Fruit fly (Drosophila melanogaster) whole organism, adult: ENCODE measurements around the gene fau.

Source experiments
- CG11617 ChIP-seq: fragments of 200-800 bp; sonication (Bioruptor generic); optimal IDR thresholded peaks from 2 replicates; lab custom pipeline; 2017; ENCODE audit warnings: mild to moderate bottlenecking, missing biosample characterization, missing genetic modification reagents, missing genetic modification characterization
- CG12768 ChIP-seq: fragments of 200-800 bp; sonication (Bioruptor generic); optimal IDR thresholded peaks from 2 replicates; lab custom pipeline; 2017; ENCODE audit warnings: missing biosample characterization, missing genetic modification characterization, mild to moderate bottlenecking, moderate library complexity, missing genetic modification reagents
- CG14711 ChIP-seq: fragments of 200-800 bp; sonication (Bioruptor generic); optimal IDR thresholded peaks from 2 replicates; lab custom pipeline; 2018; ENCODE audit warnings: missing biosample characterization, mild to moderate bottlenecking, missing genetic modification characterization, moderate library complexity
- CG1620 ChIP-seq: fragments of 200-800 bp; sonication (Bioruptor generic); optimal IDR thresholded peaks from 2 replicates; lab custom pipeline; 2016; ENCODE audit warnings: missing biosample characterization, missing genetic modification characterization
- CG33017 ChIP-seq: fragments of 200-800 bp; sonication (Bioruptor generic); optimal IDR thresholded peaks from 2 replicates; lab custom pipeline; 2018; ENCODE audit warnings: missing biosample characterization, mild to moderate bottlenecking, missing genetic modification characterization, moderate library complexity
- CG5204 ChIP-seq: fragments of 200-800 bp; sonication (Bioruptor generic); optimal IDR thresholded peaks from 2 replicates; lab custom pipeline; 2016; ENCODE audit warnings: missing biosample characterization, missing genetic modification characterization
- CG7045 ChIP-seq: fragments of 200-800 bp; sonication (Bioruptor generic); optimal IDR thresholded peaks from 2 replicates; lab custom pipeline; 2017; ENCODE audit warnings: missing biosample characterization, mild to moderate bottlenecking, missing genetic modification characterization
- CG7101 ChIP-seq: fragments of 200-800 bp; sonication (Bioruptor generic); optimal IDR thresholded peaks from 2 replicates; lab custom pipeline; 2018; ENCODE audit warnings: missing biosample characterization, mild to moderate bottlenecking, missing genetic modification characterization, moderate library complexity
- Clk ChIP-seq: fragments of 200-800 bp; sonication (Bioruptor generic); optimal IDR thresholded peaks from 2 replicates; lab custom pipeline; 2017; ENCODE audit warnings: missing biosample characterization, missing genetic modification characterization
- Crg-1 ChIP-seq: fragments of 200-800 bp; sonication (Bioruptor generic); optimal IDR thresholded peaks from 2 replicates; lab custom pipeline; 2016; ENCODE audit warnings: missing biosample characterization, missing genetic modification characterization
- Hr96 ChIP-seq: fragments of 200-800 bp; sonication (Bioruptor generic); optimal IDR thresholded peaks from 2 replicates; lab custom pipeline; 2016; ENCODE audit warnings: missing biosample characterization, missing genetic modification characterization
- Mnt ChIP-seq: fragments of 200-800 bp; sonication (Bioruptor generic); optimal IDR thresholded peaks from 2 replicates; lab custom pipeline; 2016; ENCODE audit warnings: missing biosample characterization, mild to moderate bottlenecking, missing genetic modification characterization
- bab1 ChIP-seq: fragments of 200-800 bp; sonication (Bioruptor generic); optimal IDR thresholded peaks from 3 replicates; lab custom pipeline; 2019; ENCODE audit warnings: missing biosample characterization, mild to moderate bottlenecking, missing genetic modification characterization, moderate library complexity
- cic ChIP-seq: fragments of 200-800 bp; sonication (Bioruptor generic); optimal IDR thresholded peaks from 2 replicates; lab custom pipeline; 2017; ENCODE audit warnings: missing biosample characterization, mild to moderate bottlenecking, missing genetic modification characterization, moderate library complexity
- cnc ChIP-seq, 2 experiments: fragments of >200 bp; optimal IDR thresholded peaks; 2 replicates each; lab custom pipeline; 2017
- kay ChIP-seq: fragments of 200-800 bp; sonication (Bioruptor generic); peaks from one replicate; lab custom pipeline; 2016; ENCODE audit warnings: missing biosample characterization, missing genetic modification characterization, borderline replicate concordance
- ovo ChIP-seq: fragments of 200-800 bp; sonication (Bioruptor generic); optimal IDR thresholded peaks from 2 replicates; lab custom pipeline; 2016; ENCODE audit warnings: missing biosample characterization, missing genetic modification characterization
- pad ChIP-seq: fragments of 200-800 bp; sonication (Bioruptor generic); optimal IDR thresholded peaks from 3 replicates; lab custom pipeline; 2017; ENCODE audit warnings: missing biosample characterization, missing genetic modification characterization, mild to moderate bottlenecking, moderate library complexity, missing genetic modification reagents
- tj ChIP-seq: fragments of 200-800 bp; sonication (Bioruptor generic); optimal IDR thresholded peaks from 3 replicates; lab custom pipeline; 2017; ENCODE audit warnings: missing biosample characterization, mild to moderate bottlenecking, missing genetic modification characterization, moderate library complexity
- toe ChIP-seq: fragments of 200-800 bp; sonication (Bioruptor generic); optimal IDR thresholded peaks from 2 replicates; lab custom pipeline; 2016; ENCODE audit warnings: missing biosample characterization, missing genetic modification characterization

fau gene

dm6 chr3R:10775246-10775645 lies 1.9 kb downstream of the fau start:
- TF ChIP-seq CG7101 (tag; lab: Kevin White, UChicago) (no peak), pad (GFP tag; lab: Kevin White, UChicago) (no peak), kay (GFP tag; lab: Kevin White, UChicago) (no peak), CG11617 (GFP tag; lab: Kevin White, UChicago) (no peak), toe (GFP tag; lab: Kevin White, UChicago) (no peak), cic (GFP tag; lab: Kevin White, UChicago) (no peak), CG12768 (no peak)

DNA sequence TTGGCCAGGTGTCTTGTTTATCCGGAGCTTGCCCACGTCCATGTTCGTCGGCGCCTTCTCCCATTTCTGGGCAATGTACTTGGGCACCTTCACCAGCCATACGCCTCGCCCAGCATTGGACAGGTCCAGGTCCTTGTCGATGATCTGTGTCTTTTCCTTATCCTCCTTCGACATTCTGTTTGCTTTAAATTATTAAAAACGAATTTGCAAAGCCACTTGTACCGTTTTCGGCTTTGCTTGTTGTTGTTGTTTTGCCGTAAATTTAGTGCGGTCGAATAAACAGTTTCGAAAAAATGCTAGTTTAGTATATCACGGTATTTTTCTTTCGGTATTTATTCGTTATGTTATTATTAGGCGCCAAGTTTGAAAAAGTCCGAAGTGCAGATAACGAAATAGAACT lies 9.6 kb downstream of the fau start, which contains the start of gene TfIIFbeta:
TSS of gene TfIIFbeta (minus strand) at position 279 of the 400 bp plus-strand sequence.
- TF ChIP-seq toe (GFP tag; lab: Kevin White, UChicago) (no peak), bab1 (GFP tag; lab: Kevin White, UChicago) (no peak), cnc (optimal IDR thresholded peaks at IDR 0.05; lab: Kevin White, UChicago) (no peak), pad (GFP tag; lab: Kevin White, UChicago) (no peak), cic (GFP tag; lab: Kevin White, UChicago) (no peak), Hr96 (GFP tag; lab: Kevin White, UChicago) (no peak)

DNA sequence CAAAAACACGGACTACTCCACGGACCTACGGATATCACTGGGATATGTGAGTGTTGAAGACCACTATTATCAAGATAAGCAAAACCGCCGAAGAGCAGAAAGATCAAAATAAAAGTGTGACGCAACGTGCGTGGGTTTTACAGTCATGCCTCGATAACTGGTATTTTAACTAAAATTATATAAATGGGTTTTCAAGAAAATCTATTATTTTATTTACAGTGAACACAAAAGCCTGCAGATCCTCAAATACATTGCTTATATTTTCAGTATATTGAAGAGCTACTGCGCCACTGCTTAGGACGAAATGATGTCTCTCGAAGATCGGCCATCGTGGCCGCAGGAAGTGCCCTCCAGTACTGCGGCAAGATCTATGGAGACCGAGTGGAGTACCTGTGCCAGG lies 15.2 kb downstream of the fau start:
- TF ChIP-seq CG1620 (GFP tag; lab: Kevin White, UChicago) = no peak
- TF ChIP-seq toe (GFP tag; lab: Kevin White, UChicago) = no peak
- TF ChIP-seq CG11617 (GFP tag; lab: Kevin White, UChicago) = no peak
- no peak for TF ChIP-seq pad (GFP tag; lab: Kevin White, UChicago)
- TF ChIP-seq CG7101 (tag; lab: Kevin White, UChicago) = no peak
- no peak for TF ChIP-seq CG12768
- TF ChIP-seq CG5204 = no peak
- TF ChIP-seq ovo = no peak
- no peak for TF ChIP-seq CG33017
- TF ChIP-seq kay (GFP tag; lab: Kevin White, UChicago) = no peak
- no peak for TF ChIP-seq Hr96 (GFP tag; lab: Kevin White, UChicago)
- no peak for TF ChIP-seq Crg-1 (GFP tag; lab: Kevin White, UChicago)
- TF ChIP-seq bab1 (GFP tag; lab: Kevin White, UChicago) = no peak
- TF ChIP-seq tj = no peak
- TF ChIP-seq CG14711 (tag; lab: Kevin White, UChicago) = no peak
- no peak for TF ChIP-seq Mnt (GFP tag; lab: Kevin White, UChicago)
- TF ChIP-seq cnc (optimal IDR thresholded peaks at IDR 0.05; lab: Kevin White, UChicago) = no peak

DNA sequence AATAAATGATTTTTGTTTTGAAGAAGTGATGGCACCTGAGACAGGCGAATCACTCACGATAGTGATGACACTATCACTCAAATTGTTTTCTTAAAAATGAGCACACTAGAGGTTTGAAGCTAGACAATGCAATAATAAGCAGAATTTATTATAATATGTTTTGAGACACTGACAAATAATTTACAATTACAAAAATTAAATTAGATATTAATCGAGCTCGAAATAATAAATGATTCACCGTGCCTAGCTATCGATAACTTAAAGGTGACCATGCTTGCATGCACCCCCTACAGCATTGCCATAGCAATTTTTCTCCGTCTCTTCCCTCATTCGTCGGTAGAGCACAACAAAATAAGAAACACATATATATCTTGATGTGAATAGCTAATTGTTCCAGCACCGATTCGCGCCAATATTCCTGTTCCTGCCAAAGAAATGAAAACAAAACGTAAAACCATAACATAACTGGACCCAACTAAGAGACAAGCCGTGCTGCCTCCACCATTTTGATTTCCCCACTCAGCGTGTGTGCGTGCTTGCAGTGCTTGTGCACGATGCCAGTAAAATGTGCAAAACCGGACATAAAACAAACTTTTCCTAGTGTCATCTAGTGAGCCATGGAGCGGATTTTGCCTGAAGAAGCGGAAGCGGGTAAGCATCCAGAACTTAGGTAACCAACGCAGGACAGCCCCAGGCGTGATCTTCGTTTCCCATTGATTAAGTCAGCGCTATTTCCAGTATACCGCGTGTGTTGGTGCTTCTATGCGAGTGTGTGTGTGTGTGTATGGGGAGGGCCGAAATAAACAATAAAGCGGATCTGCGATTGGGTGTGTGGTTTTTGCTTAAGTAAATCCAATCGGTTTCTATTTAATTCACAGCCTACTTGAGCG lies 16.0 kb downstream of the fau start, which contains the start of the genes MED7 and Cap-H2:
TSS of gene MED7 (minus strand) at position 67 of the 890 bp plus-strand sequence.
TSS of gene Cap-H2 (plus strand) at position 345 of the 890 bp plus-strand sequence.
- TF ChIP-seq cnc (optimal IDR thresholded peaks at IDR 0.05; lab: Kevin White, UChicago) = no peak
- peak; percentile 76 for TF ChIP-seq Hr96 (GFP tag; lab: Kevin White, UChicago)
- peak; percentile 72 for TF ChIP-seq Mnt (GFP tag; lab: Kevin White, UChicago)
- peak; percentile 83 for TF ChIP-seq cic (GFP tag; lab: Kevin White, UChicago)
- peak; percentile 30 for TF ChIP-seq CG33017
- TF ChIP-seq CG7045 (GFP tag; lab: Kevin White, UChicago) = peak; percentile 79
- TF ChIP-seq pad (GFP tag; lab: Kevin White, UChicago) = peak; percentile 68
- TF ChIP-seq toe (GFP tag; lab: Kevin White, UChicago) = peak; percentile 92
- TF ChIP-seq Crg-1 (GFP tag; lab: Kevin White, UChicago) = peak; percentile 63
- peak; percentile 50 for TF ChIP-seq CG11617 (GFP tag; lab: Kevin White, UChicago)
- peak; percentile 56 for TF ChIP-seq kay (GFP tag; lab: Kevin White, UChicago)
- TF ChIP-seq ovo = peak; percentile 53
- TF ChIP-seq Clk (GFP tag; lab: Kevin White, UChicago) = peak; percentile 36
- TF ChIP-seq CG1620 (GFP tag; lab: Kevin White, UChicago) = peak; percentile 79
- TF ChIP-seq CG5204 = peak; percentile 73
- TF ChIP-seq bab1 (GFP tag; lab: Kevin White, UChicago) = peak; percentile 76
- TF ChIP-seq CG12768 = no peak
- peak; percentile 28 for TF ChIP-seq tj
- TF ChIP-seq CG7101 (tag; lab: Kevin White, UChicago) = peak; percentile 51
- TF ChIP-seq CG14711 (tag; lab: Kevin White, UChicago) = peak; percentile 65

dm6 chr3R:10759348-10759847 lies 17.8 kb downstream of the fau start, which contains the start of gene CG31272:
TSS of gene CG31272 (minus strand) at chr3R:10759398.
- peak; percentile 30 for TF ChIP-seq CG7045 (GFP tag; lab: Kevin White, UChicago)
- TF ChIP-seq CG14711 (tag; lab: Kevin White, UChicago) = no peak
- TF ChIP-seq CG5204 = peak; percentile 15
- TF ChIP-seq cic (GFP tag; lab: Kevin White, UChicago) = peak; percentile 70
- TF ChIP-seq Mnt (GFP tag; lab: Kevin White, UChicago) = no peak

DNA sequence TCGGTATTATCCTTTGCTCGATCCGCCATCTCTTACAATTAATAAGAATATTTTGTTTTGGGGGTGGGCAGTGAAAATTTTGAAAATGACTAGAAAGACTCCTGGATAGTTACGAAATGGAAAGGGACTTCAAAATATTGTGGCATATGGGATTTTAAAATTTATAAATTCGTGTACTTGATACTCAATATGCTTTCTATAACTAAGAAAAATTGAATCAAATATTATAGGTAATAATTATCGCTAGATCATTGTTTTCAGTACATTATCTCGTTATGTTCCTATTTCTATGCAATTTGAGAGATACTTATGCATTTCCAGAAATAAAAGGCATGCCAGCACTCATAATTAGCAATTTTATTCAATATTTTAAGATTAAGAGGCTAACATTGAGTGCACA lies 21.6 kb downstream of the fau start, which contains the start of gene CG14691:
TSS of gene CG14691 (minus strand) at position 101 of the 400 bp plus-strand sequence.
- no peak for TF ChIP-seq CG11617 (GFP tag; lab: Kevin White, UChicago)
